Worm (Caenorhabditis elegans) whole organism, L1 larva: ENCODE measurements around the gene sqv-1.
"Not testable (repeated sequence)": the region's sequence is repeated elsewhere in the genome, so short reads cannot be mapped to it uniquely, and the experiment has no call there.

Source experiments
- aly-2 ChIP-seq: fragments of 150-350 bp; optimal IDR thresholded peaks from 2 replicates; lab custom pipeline; 2014; ENCODE audit warnings: missing biosample characterization, missing genetic modification characterization
- ama-1 ChIP-seq: fragments of 150-350 bp; optimal IDR thresholded peaks from 2 replicates; lab custom pipeline; 2014
- ceh-82 ChIP-seq, 3 experiments: fragments of 150-350 bp in 1 of 3; sonication (generic microtip) in 2 of 3; optimal IDR thresholded peaks; 2 replicates each; lab custom pipeline; 2014 to 2017; ENCODE audit warnings: missing biosample characterization in 3 of 3, missing genetic modification characterization in 3 of 3
- egl-27 ChIP-seq, 2 experiments: fragments of 150-350 bp in 1 of 2; sonication (generic microtip); optimal IDR thresholded peaks; 3 replicates each; lab custom pipeline; 2017 to 2018; ENCODE audit warnings: missing biosample characterization in 2 of 2, missing genetic modification characterization in 2 of 2, missing genetic modification reagents in 2 of 2
- ets-5 ChIP-seq: fragments of 200-800 bp; sonication (Bioruptor generic); IDR thresholded peaks from 2 replicates; pipeline ENCODE4 v1.3.6; 2022; ENCODE audit warnings: missing genetic modification characterization, missing compliant biosample characterization
- fkh-10 ChIP-seq: sonication (generic microtip); optimal IDR thresholded peaks from 2 replicates; lab custom pipeline; 2017; ENCODE audit warnings: missing biosample characterization, missing genetic modification reagents, missing genetic modification characterization
- fos-1 ChIP-seq: fragments of 150-350 bp; optimal IDR thresholded peaks from 2 replicates; lab custom pipeline; 2014; ENCODE audit warnings: missing biosample characterization, missing genetic modification characterization
- mdl-1 ChIP-seq, 2 experiments: fragments of 150-350 bp; optimal IDR thresholded peaks; 2 replicates each; lab custom pipeline; 2014 to 2017; ENCODE audit warnings: missing biosample characterization in 2 of 2, missing genetic modification characterization in 2 of 2, inconsistent platforms in 1 of 2
- nhr-11 ChIP-seq: fragments of 150-350 bp; optimal IDR thresholded peaks from 2 replicates; lab custom pipeline; 2014; ENCODE audit warnings: missing biosample characterization, missing genetic modification characterization
- nhr-77 ChIP-seq: fragments of 150-350 bp; optimal IDR thresholded peaks from 2 replicates; lab custom pipeline; 2014; ENCODE audit warnings: missing biosample characterization, missing genetic modification characterization
- pqm-1 ChIP-seq: sonication (generic microtip); optimal IDR thresholded peaks from 3 replicates; lab custom pipeline; 2017; ENCODE audit warnings: missing biosample characterization, missing genetic modification characterization
- snpc-4 ChIP-seq: fragments of 150-350 bp; optimal IDR thresholded peaks from 2 replicates; lab custom pipeline; 2014; ENCODE audit warnings: missing biosample characterization, missing genetic modification characterization
- sox-4 ChIP-seq: sonication (generic microtip); optimal IDR thresholded peaks from 2 replicates; lab custom pipeline; 2016; ENCODE audit warnings: missing genetic modification characterization, missing compliant biosample characterization
- vab-15 ChIP-seq: sonication (generic microtip); optimal IDR thresholded peaks from 2 replicates; lab custom pipeline; 2017; ENCODE audit warnings: missing genotype, mild to moderate bottlenecking, missing genetic modification characterization, missing compliant biosample characterization

DNA sequence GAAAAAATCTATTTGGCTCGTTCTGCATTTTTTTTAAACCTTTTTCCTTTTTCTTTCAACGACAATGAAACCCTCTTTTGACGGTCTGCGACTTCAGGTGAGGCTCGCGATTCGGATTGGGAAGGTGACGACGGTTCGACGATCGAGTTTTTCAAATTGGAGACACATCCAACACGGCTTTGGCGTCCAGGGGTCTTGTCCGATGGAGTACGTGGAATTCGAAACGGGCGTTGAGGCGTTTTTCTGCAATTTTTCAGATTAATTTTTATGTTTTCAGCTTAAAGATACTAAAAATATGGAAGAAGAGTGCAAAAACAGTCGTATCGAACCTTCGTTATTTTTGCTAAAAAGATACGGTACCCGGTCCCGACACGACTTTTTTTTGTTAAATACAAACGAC, 28.2 kb downstream of the sqv-1 start, which contains the start of gene D2096.10:
- TF ChIP-seq vab-15 (tag; lab: Kevin White, UChicago); ceh-82 (tag; optimal IDR thresholded peaks at IDR 0.05; lab: Kevin White, UChicago); fos-1 (tag; lab: Kevin White, UChicago); ama-1 (lab: Kevin White, UChicago); aly-2; sox-4 (tag; lab: Kevin White, UChicago); snpc-4 (tag; lab: Kevin White, UChicago); nhr-11; pqm-1 (tag; lab: Kevin White, UChicago); nhr-77 (tag; lab: Kevin White, UChicago); ets-5 (GFP tag; lab: Robert Waterston, UW); mdl-1 (tag; optimal IDR thresholded peaks at IDR 0.05; lab: Kevin White, UChicago); egl-27 (tag; optimal IDR thresholded peaks at IDR 0.05; lab: Kevin White, UChicago); fkh-10 (GFP tag; lab: Kevin White, UChicago): not testable (repeated sequence)
